Worm (Caenorhabditis elegans): ENCODE results near the gene srbc-19.

- TF ChIP-seq zag-1 (tag; optimal IDR thresholded peaks at IDR 0.05) (peak; percentile 26), mep-1 (tag; optimal IDR thresholded peaks at IDR 0.05) (peak; percentile 71)
Observed at ce11 chrV:2133512-2133911, 33.1 kb downstream of the srbc-19 start.

Data from whole organism, L1 larva.